Worm (Caenorhabditis elegans): ENCODE data around the gene Y69A2AR.47.

Gene Y69A2AR.47

DNA sequence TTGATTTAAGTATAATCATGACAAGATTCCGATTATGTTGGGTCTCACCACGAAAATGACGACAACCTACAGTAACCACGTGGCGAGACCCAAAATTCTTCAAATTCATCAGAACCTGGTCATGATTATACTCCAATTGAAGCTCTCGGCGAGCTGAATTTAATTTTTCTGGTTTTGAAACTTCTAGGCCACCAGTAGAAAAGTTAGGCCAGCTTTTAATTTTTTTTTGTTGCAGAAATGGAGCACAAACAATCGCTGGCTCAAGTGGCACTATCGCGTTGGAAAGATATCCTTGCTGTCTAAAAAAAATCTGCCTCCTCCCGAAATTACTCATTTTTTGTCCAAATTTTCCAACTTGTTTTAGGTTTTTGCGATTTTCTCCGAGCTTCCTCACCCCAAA is 9.1 kb downstream of the Y69A2AR.47 start:
- TF ChIP-seq ces-1 (GFP tag; optimal IDR thresholded peaks at IDR 0.05): no peak
- TF ChIP-seq C04F5.9 (tag; optimal IDR thresholded peaks at IDR 0.05): no peak
- TF ChIP-seq unc-62 (GFP tag; optimal IDR thresholded peaks at IDR 0.05): no peak
- TF ChIP-seq grh-1 (GFP tag; IDR thresholded peaks at IDR 0.05): no peak
- no peak for TF ChIP-seq efl-1 (optimal IDR thresholded peaks at IDR 0.05)
- peak in 1 of 2 experiments; percentile 43 for TF ChIP-seq efl-1 (GFP tag; optimal IDR thresholded peaks at IDR 0.05 in 1 of 2)
- TF ChIP-seq mab-9 (GFP tag; IDR thresholded peaks at IDR 0.05): no peak

DNA sequence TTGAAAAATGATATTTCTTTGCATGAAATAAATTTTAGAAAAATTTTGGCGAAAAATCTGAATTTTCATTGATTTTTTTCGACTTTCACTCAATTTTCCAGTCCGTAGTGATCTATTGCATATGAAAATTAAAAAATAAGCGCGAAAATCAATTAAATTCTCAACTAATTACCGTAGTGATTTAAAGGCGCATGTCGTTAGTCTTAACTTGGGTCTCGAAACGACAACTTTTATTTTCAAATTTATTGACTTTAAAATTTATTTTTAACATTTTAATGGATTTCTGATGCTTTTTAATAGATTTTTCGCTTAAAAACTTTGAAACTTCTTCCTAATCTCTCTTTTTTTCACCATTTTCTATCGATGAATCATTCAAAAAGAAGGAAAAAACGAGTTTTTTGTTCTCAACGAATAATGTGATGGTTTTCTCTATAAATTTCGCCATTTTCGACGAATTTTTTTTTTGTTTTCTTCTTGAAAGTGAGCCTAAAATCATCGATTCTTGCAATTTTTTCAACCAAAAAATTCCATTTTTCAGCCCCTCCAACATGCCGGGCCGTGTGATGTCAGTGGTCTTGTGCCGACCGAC is 10.1 kb downstream of the Y69A2AR.47 start, which contains the start of gene vamp-7:
Gene vamp-7, plus strand, starts transcription at position 539 of the 589 bp plus-strand sequence.
- TF ChIP-seq aha-1 (tag; optimal IDR thresholded peaks at IDR 0.05) (no peak), blmp-1 (tag; optimal IDR thresholded peaks at IDR 0.05) (no peak), egl-27 (tag; optimal IDR thresholded peaks at IDR 0.05) (no peak), unc-98 (GFP tag; IDR thresholded peaks at IDR 0.05) (no peak), zip-4 (GFP tag; optimal IDR thresholded peaks at IDR 0.05) (no peak), efl-1 (optimal IDR thresholded peaks at IDR 0.05) (peak in 1 of 2 experiments; percentile 3), efl-1 (GFP tag; optimal IDR thresholded peaks at IDR 0.05 in 1 of 2) (no peak), grh-1 (GFP tag; IDR thresholded peaks at IDR 0.05) (no peak), lsy-2 (tag; optimal IDR thresholded peaks at IDR 0.05) (peak in 1 of 2 experiments; percentile 4), hlh-17 (GFP tag; optimal IDR thresholded peaks at IDR 0.05; ENCODE audit: borderline replicate concordance) (no peak), vab-15 (tag; optimal IDR thresholded peaks at IDR 0.05) (no peak), swsn-7 (tag; optimal IDR thresholded peaks at IDR 0.05) (no peak), nhr-71 (tag; optimal IDR thresholded peaks at IDR 0.05) (no peak), aly-2 (tag; optimal IDR thresholded peaks at IDR 0.05) (no peak), nhr-11 (tag; optimal IDR thresholded peaks at IDR 0.05) (no peak), efl-3 (GFP tag; optimal IDR thresholded peaks at IDR 0.05) (no peak), tlp-1 (tag; optimal IDR thresholded peaks at IDR 0.05) (no peak), dpl-1 (GFP tag; optimal IDR thresholded peaks at IDR 0.05) (no peak), nhr-237 (tag; optimal IDR thresholded peaks at IDR 0.05) (no peak), ztf-4 (tag; optimal IDR thresholded peaks at IDR 0.05) (peak; percentile 49), sox-4 (tag; optimal IDR thresholded peaks at IDR 0.05) (no peak), nhr-77 (tag; optimal IDR thresholded peaks at IDR 0.05) (no peak), C04F5.9 (tag; optimal IDR thresholded peaks at IDR 0.05) (no peak), hlh-4 (tag; optimal IDR thresholded peaks at IDR 0.05) (no peak)

ce11 chrIV:2610409-2610808 is 12.9 kb downstream of the Y69A2AR.47 start, which contains the start of gene Y69A2AR.32:
TSS of gene Y69A2AR.32 (plus strand) at chrIV:2610436.
- TF ChIP-seq pag-3 (tag; optimal IDR thresholded peaks at IDR 0.05; ENCODE audit: borderline replicate concordance, insufficient read depth) (no peak), ztf-4 (tag; optimal IDR thresholded peaks at IDR 0.05) (no peak), nhr-47 (tag; optimal IDR thresholded peaks at IDR 0.05) (no peak), blmp-1 (tag; optimal IDR thresholded peaks at IDR 0.05) (no peak), ceh-88 (GFP tag; IDR thresholded peaks at IDR 0.05) (no peak), tbx-2 (tag; optimal IDR thresholded peaks at IDR 0.05) (no peak), mab-9 (GFP tag; IDR thresholded peaks at IDR 0.05) (no peak)

DNA sequence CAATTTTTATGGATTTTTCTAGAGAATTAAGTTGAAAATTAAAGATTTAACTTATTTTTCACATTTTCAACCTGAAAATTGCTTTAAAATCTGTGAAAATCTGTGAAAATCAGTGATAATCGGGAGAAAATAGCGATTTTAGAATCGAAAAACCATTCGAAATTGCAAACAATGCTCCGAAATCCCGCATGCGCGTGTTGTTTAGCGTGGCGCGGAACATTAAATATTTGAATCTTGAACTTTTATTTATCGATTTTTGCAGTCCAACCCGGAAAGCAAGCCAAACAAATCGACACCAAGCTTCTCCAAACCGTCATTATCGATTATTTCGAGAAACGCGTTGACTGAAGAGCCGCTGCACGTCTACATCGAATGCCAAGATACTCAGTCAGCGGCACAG is 13.5 kb downstream of the Y69A2AR.47 start:
- no peak for TF ChIP-seq ceh-63 (GFP tag; optimal IDR thresholded peaks at IDR 0.05)
- no peak for TF ChIP-seq ceh-88 (GFP tag; IDR thresholded peaks at IDR 0.05)
- TF ChIP-seq hpl-2 (GFP tag; optimal IDR thresholded peaks at IDR 0.05): no peak
- TF ChIP-seq rnt-1 (tag; optimal IDR thresholded peaks at IDR 0.05): no peak
- no peak for TF ChIP-seq zag-1 (tag; optimal IDR thresholded peaks at IDR 0.05)
- peak in 1 of 3 experiments; percentile 2 for TF ChIP-seq dpl-1 (GFP tag; optimal IDR thresholded peaks at IDR 0.05)
- peak in 1 of 2 experiments; percentile 55 for TF ChIP-seq efl-1 (optimal IDR thresholded peaks at IDR 0.05)
- no peak for TF ChIP-seq efl-1 (GFP tag; optimal IDR thresholded peaks at IDR 0.05 in 1 of 2)

Data from whole organism, L1 larva.